Fruit fly (Drosophila melanogaster): ENCODE measurements around the gene CG42500.

Gene CG42500

dm6 chr3R:14152550-14152949 is at the start of gene CG42500:
TSS of gene CG42500 (minus strand) at chr3R:14152650.
- TF ChIP-seq CG17801 (GFP tag; optimal IDR thresholded peaks at IDR 0.05; ENCODE audit: partially characterized antibody): no peak

dm6 chr3R:14162176-14162759 is 9.8 kb upstream of the CG42500 start, which contains the start of gene CG3199:
TSS of gene CG3199 (plus strand) at chr3R:14162709.
- TF ChIP-seq CG17801 (GFP tag; optimal IDR thresholded peaks at IDR 0.05; ENCODE audit: partially characterized antibody): no peak

dm6 chr3R:14160178-14160577 is 7.7 kb upstream of the CG42500 start, which contains the start of gene CG31327:
TSS of gene CG31327 (minus strand) at chr3R:14160278.
- no peak for TF ChIP-seq CG17801 (GFP tag; optimal IDR thresholded peaks at IDR 0.05; ENCODE audit: partially characterized antibody)

- no peak for TF ChIP-seq CG17801 (GFP tag; optimal IDR thresholded peaks at IDR 0.05; ENCODE audit: partially characterized antibody)
Measured at dm6 chr3R:14157331-14157730, 4.9 kb upstream of the CG42500 start, which contains the start of gene CG31533. TSS of gene CG31533 (minus strand) at chr3R:14157431.

dm6 chr3R:14154341-14154740 is 1.9 kb upstream of the CG42500 start, which contains the start of gene CG44215:
TSS of gene CG44215 (minus strand) at chr3R:14154441.
- TF ChIP-seq CG17801 (GFP tag; optimal IDR thresholded peaks at IDR 0.05; ENCODE audit: partially characterized antibody): no peak

- TF ChIP-seq CG17801 (GFP tag; optimal IDR thresholded peaks at IDR 0.05; ENCODE audit: partially characterized antibody): no peak
Measured at dm6 chr3R:14153729-14154128, 1.3 kb upstream of the CG42500 start, which contains the start of gene Recs1. TSS of gene Recs1 (minus strand) at chr3R:14153829.

- TF ChIP-seq CG17801 (GFP tag; optimal IDR thresholded peaks at IDR 0.05; ENCODE audit: partially characterized antibody): no peak
Measured at dm6 chr3R:14151840-14152239, 610 bp downstream of the CG42500 start, which contains the start of gene CG14355. TSS of gene CG14355 (minus strand) at chr3R:14151940.

dm6 chr3R:14140912-14141311 is 11.5 kb downstream of the CG42500 start:
- no peak for TF ChIP-seq CG17801 (GFP tag; optimal IDR thresholded peaks at IDR 0.05; ENCODE audit: partially characterized antibody)

dm6 chr3R:14131972-14132371 is 20.5 kb downstream of the CG42500 start, which contains the start of gene CG14356:
TSS of gene CG14356 (minus strand) at chr3R:14132072.
- TF ChIP-seq CG17801 (GFP tag; optimal IDR thresholded peaks at IDR 0.05; ENCODE audit: partially characterized antibody): no peak

- peak; percentile 93 for TF ChIP-seq CG17801 (GFP tag; optimal IDR thresholded peaks at IDR 0.05; ENCODE audit: partially characterized antibody)
Measured at dm6 chr3R:14125479-14126121, 26.9 kb downstream of the CG42500 start, which contains the start of the genes 140up and Polr2B. TSS of gene 140up (minus strand) at chr3R:14125548. TSS of gene Polr2B (plus strand) at chr3R:14125791.

- peak; percentile 34 for TF ChIP-seq CG17801 (GFP tag; optimal IDR thresholded peaks at IDR 0.05; ENCODE audit: partially characterized antibody)
Measured at dm6 chr3R:14122347-14122812, 30.1 kb downstream of the CG42500 start, which contains the start of the genes Abi and twf. TSS of gene Abi (minus strand) at chr3R:14122420. TSS of gene twf (plus strand) at chr3R:14122654.

- TF ChIP-seq CG17801 (GFP tag; optimal IDR thresholded peaks at IDR 0.05; ENCODE audit: partially characterized antibody): no peak
Measured at dm6 chr3R:14118350-14118749, 34.1 kb downstream of the CG42500 start, which contains the start of gene Kif19A. TSS of gene Kif19A (minus strand) at chr3R:14118450.

- TF ChIP-seq CG17801 (GFP tag; optimal IDR thresholded peaks at IDR 0.05; ENCODE audit: partially characterized antibody): no peak
Measured at dm6 chr3R:14116088-14116487, 36.4 kb downstream of the CG42500 start.

- no peak for TF ChIP-seq CG17801 (GFP tag; optimal IDR thresholded peaks at IDR 0.05; ENCODE audit: partially characterized antibody)
Measured at dm6 chr3R:14112066-14112465, 40.4 kb downstream of the CG42500 start, which contains the start of gene CG14357. TSS of gene CG14357 (minus strand) at chr3R:14112166.

- TF ChIP-seq CG17801 (GFP tag; optimal IDR thresholded peaks at IDR 0.05; ENCODE audit: partially characterized antibody): no peak
Measured at dm6 chr3R:14109145-14109544, 43.3 kb downstream of the CG42500 start, which contains the start of gene Or88a. TSS of gene Or88a (plus strand) at chr3R:14109445.
